Worm (Caenorhabditis elegans) whole organism, late embryonic: Measurements from ENCODE around the gene rps-11.

Source experiments
- ceh-14 ChIP-seq: sonication (generic microtip); optimal IDR thresholded peaks from 2 replicates; lab custom pipeline; 2016; ENCODE audit warnings: missing genotype, missing genetic modification characterization, missing compliant biosample characterization
- ceh-18 ChIP-seq: sonication (generic microtip); optimal IDR thresholded peaks from 2 replicates; lab custom pipeline; 2016; ENCODE audit warnings: missing genetic modification characterization, missing compliant biosample characterization
- ceh-19 ChIP-seq: fragments of 200-800 bp; sonication (Bioruptor generic); optimal IDR thresholded peaks from 2 replicates; lab custom pipeline; 2018; ENCODE audit warnings: mild to moderate bottlenecking, missing genetic modification characterization, missing compliant biosample characterization
- fkh-6 ChIP-seq: sonication (generic microtip); optimal IDR thresholded peaks from 2 replicates; lab custom pipeline; 2016; ENCODE audit warnings: missing genetic modification characterization, missing compliant biosample characterization
- hlh-6 ChIP-seq: sonication (generic microtip); optimal IDR thresholded peaks from 2 replicates; lab custom pipeline; 2016; ENCODE audit warnings: missing genotype, missing genetic modification characterization, missing compliant biosample characterization
- lin-11 ChIP-seq: fragments of 200-800 bp; sonication (Bioruptor generic); optimal IDR thresholded peaks from 2 replicates; lab custom pipeline; 2018; ENCODE audit warnings: mild to moderate bottlenecking, missing genetic modification characterization, missing compliant biosample characterization
- nhr-11 ChIP-seq: fragments of 150-350 bp; optimal IDR thresholded peaks from 2 replicates; lab custom pipeline; 2014; ENCODE audit warnings: missing biosample characterization, missing genetic modification characterization
- pha-4 ChIP-seq: fragments of 150-350 bp; optimal IDR thresholded peaks from 2 replicates; lab custom pipeline; 2018; ENCODE audit warnings: missing biosample characterization, missing genetic modification reagents, missing genetic modification characterization
- unc-42 ChIP-seq: sonication (generic microtip); optimal IDR thresholded peaks from 2 replicates; lab custom pipeline; 2016; ENCODE audit warnings: missing genotype, missing genetic modification characterization, missing compliant biosample characterization
- unc-55 ChIP-seq: sonication (generic microtip); optimal IDR thresholded peaks from 2 replicates; lab custom pipeline; 2017; ENCODE audit warnings: missing biosample characterization, missing genetic modification reagents, missing genetic modification characterization

DNA sequence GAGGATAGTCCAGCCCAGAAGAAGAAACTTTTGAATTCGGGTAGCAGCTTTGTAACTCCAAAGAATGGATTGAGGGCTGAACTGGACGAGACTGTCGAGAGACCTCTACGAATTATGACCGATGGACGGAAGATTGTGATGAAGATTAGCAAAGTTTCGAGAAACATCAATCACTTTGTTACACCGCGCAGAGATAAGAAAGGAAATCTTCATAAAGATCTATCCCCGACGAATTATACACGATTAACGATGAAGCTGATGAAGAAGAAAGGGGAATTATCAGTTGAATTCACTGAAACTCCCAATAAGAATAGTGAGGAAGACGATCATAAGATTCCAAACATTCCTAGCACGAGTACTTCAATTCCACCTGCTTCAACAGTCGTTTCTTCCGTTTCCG, 2.7 kb upstream of the rps-11 start:
- TF ChIP-seq fkh-6 (tag; lab: Kevin White, UChicago), result no peak
- no peak for TF ChIP-seq ceh-14 (tag; lab: Kevin White, UChicago)
- no peak for TF ChIP-seq lin-11 (tag; lab: Kevin White, UChicago)
- TF ChIP-seq pha-4 (tag; lab: Kevin White, UChicago), result no peak
- TF ChIP-seq hlh-6 (tag; lab: Kevin White, UChicago), result no peak
- no peak for TF ChIP-seq ceh-18 (tag; lab: Kevin White, UChicago)
- no peak for TF ChIP-seq unc-55 (GFP tag; lab: Kevin White, UChicago)
- TF ChIP-seq nhr-11, result no peak
- no peak for TF ChIP-seq ceh-19
- no peak for TF ChIP-seq unc-42 (tag; lab: Kevin White, UChicago)
